Worm (Caenorhabditis elegans): ENCODE measurements around the gene ZK673.1.

DNA sequence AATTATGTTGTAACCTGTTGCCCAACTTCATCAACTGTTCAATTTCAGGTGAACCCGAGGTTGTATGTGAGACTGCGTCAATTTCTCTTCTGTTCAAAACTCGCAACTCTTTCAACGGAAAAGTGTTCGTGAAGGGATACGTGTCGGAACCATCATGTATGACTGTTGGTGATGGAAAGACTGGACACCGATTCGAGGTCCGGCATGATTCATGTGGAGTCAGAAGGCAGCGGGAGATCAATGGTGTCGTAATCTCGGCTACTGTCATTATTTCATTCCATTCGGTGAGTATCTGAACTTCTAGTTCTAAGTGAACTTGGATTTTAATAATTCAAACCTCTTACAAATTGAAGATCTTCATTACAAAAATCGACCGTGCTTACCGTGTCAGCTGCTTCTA is 5.1 kb upstream of the ZK673.1 start:
- no peak for TF ChIP-seq lsy-2 (tag; optimal IDR thresholded peaks at IDR 0.05)
- TF ChIP-seq nhr-237 (tag; optimal IDR thresholded peaks at IDR 0.05), result no peak
- no peak for TF ChIP-seq ztf-4 (tag; optimal IDR thresholded peaks at IDR 0.05)
- TF ChIP-seq fkh-10 (GFP tag; optimal IDR thresholded peaks at IDR 0.05), result no peak
- TF ChIP-seq unc-62 (GFP tag; optimal IDR thresholded peaks at IDR 0.05), result no peak
- TF ChIP-seq pqm-1 (tag; optimal IDR thresholded peaks at IDR 0.05), result no peak
- TF ChIP-seq unc-86 (tag; optimal IDR thresholded peaks at IDR 0.05), result no peak
- TF ChIP-seq efl-1 (optimal IDR thresholded peaks at IDR 0.05), result no peak
- TF ChIP-seq efl-1 (GFP tag; optimal IDR thresholded peaks at IDR 0.05 in 1 of 2), result no peak

All from whole organism, L1 larva.